Fruit fly (Drosophila melanogaster): ENCODE data around the gene CG11226.

Gene CG11226

dm6 chr3L:22801970-22802369 is 34.9 kb upstream of the CG11226 start:
- TF ChIP-seq foxo (GFP tag; optimal IDR thresholded peaks at IDR 0.05) (no peak), Hr78 (GFP tag; optimal IDR thresholded peaks at IDR 0.05) (no peak), psq (GFP tag; optimal IDR thresholded peaks at IDR 0.05) (peak; percentile 35)

dm6 chr3L:22820190-22820589 is 16.7 kb upstream of the CG11226 start:
- peak; percentile 49 for TF ChIP-seq jim (GFP tag; optimal IDR thresholded peaks at IDR 0.05)
- TF ChIP-seq dl (GFP tag; optimal IDR thresholded peaks at IDR 0.05; ENCODE audit: insufficient read depth in 1 of 2, partially characterized antibody in 2 of 2): no peak

DNA sequence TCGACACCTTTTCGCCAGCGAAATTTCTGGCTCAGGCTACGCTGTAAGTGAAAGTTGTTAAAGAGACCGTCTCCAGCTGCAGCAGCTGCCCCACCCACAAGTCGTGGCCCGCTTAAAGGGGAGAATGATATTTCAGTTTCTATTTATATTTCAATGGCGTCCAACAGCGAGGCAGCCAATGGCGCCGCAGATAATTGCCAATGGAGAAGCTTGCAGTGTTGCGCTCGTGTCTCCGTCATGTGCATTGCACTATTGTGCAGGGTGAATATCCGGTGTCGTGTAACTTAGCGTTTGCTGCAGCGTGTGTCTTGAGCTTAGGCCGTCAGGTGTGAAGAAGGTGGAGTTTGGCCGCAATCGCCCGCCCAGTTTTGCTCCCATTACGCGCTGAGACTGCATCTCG is 15.5 kb upstream of the CG11226 start:
- TF ChIP-seq Hr78 (GFP tag; optimal IDR thresholded peaks at IDR 0.05) (no peak), usp (GFP tag; optimal IDR thresholded peaks at IDR 0.05) (no peak), CG9705 (GFP tag; optimal IDR thresholded peaks at IDR 0.05) (no peak), GATAd (GFP tag; optimal IDR thresholded peaks at IDR 0.05) (no peak), Dif (GFP tag; optimal IDR thresholded peaks at IDR 0.05; ENCODE audit: partially characterized antibody) (no peak), Abd-B (GFP tag; optimal IDR thresholded peaks at IDR 0.05) (no peak), Hnf4 (GFP tag; optimal IDR thresholded peaks at IDR 0.05) (no peak), HLH106 (tag; optimal IDR thresholded peaks at IDR 0.05) (no peak), Vsx2 (GFP tag; optimal IDR thresholded peaks at IDR 0.05; ENCODE audit: partially characterized antibody) (no peak), lola (GFP tag; optimal IDR thresholded peaks at IDR 0.05) (no peak), ey (GFP tag; optimal IDR thresholded peaks at IDR 0.05) (no peak), Myc (optimal IDR thresholded peaks at IDR 0.05) (no peak), pan (optimal IDR thresholded peaks at IDR 0.05) (no peak), Mio (GFP tag; optimal IDR thresholded peaks at IDR 0.05) (no peak), fru (GFP tag; optimal IDR thresholded peaks at IDR 0.05) (no peak), brk (GFP tag; optimal IDR thresholded peaks at IDR 0.05) (no peak), dmrt93B (GFP tag; optimal IDR thresholded peaks at IDR 0.05) (no peak), dsf (GFP tag; optimal IDR thresholded peaks at IDR 0.05; ENCODE audit: borderline replicate concordance) (no peak), h (GFP tag; optimal IDR thresholded peaks at IDR 0.05) (no peak), Rel (GFP tag; optimal IDR thresholded peaks at IDR 0.05) (no peak), Rel (tag; optimal IDR thresholded peaks at IDR 0.05) (no peak)

DNA sequence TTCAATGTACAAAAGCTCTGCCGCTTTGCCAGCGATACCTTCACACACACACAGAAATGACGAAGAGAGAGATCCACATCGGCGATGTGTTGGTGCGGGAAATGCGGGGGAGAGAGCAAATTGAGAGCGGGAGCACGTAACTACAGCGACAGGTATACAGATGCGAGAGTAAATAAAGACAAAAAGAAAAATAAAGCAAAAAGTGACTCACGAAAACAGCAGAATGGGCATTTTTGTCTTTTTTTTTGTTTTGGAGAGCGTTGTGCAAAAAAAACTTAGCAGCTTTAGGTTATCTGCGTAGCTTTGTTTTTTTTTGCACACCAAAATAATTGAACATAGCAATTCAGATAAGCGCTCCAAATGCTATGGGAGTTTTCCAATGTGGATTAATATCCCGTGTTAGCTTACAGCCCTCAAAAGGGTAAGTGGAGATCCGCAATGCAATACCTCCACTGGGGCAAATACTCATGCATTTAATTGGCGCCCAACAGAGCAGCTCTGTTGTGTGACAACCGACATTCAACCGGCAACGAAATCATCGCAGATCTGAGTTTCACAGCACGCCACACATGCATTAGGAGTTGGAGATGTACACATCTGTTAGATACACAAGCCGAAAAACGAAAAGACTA is 14.2 kb upstream of the CG11226 start:
- peak; percentile 57 for TF ChIP-seq fru (GFP tag; optimal IDR thresholded peaks at IDR 0.05)
- TF ChIP-seq Hr78 (GFP tag; optimal IDR thresholded peaks at IDR 0.05): no peak
- peak; percentile 99 for TF ChIP-seq Rel (GFP tag; optimal IDR thresholded peaks at IDR 0.05)
- peak; percentile 79 for TF ChIP-seq Rel (tag; optimal IDR thresholded peaks at IDR 0.05)
- TF ChIP-seq ey (GFP tag; optimal IDR thresholded peaks at IDR 0.05): no peak
- peak; percentile 82 for TF ChIP-seq Hr83 (GFP tag; optimal IDR thresholded peaks at IDR 0.05; ENCODE audit: poor library complexity, severe bottlenecking)
- TF ChIP-seq CG9705 (GFP tag; optimal IDR thresholded peaks at IDR 0.05): peak; percentile 83
- peak; percentile 80 for TF ChIP-seq h (GFP tag; optimal IDR thresholded peaks at IDR 0.05)
- TF ChIP-seq CG32264 (GFP tag; optimal IDR thresholded peaks at IDR 0.05): peak; percentile 65
- TF ChIP-seq br (GFP tag; optimal IDR thresholded peaks at IDR 0.05): peak; percentile 81
- TF ChIP-seq pan (optimal IDR thresholded peaks at IDR 0.05): no peak
- peak; percentile 90 to 96 for TF ChIP-seq dl (GFP tag; optimal IDR thresholded peaks at IDR 0.05; ENCODE audit: insufficient read depth in 1 of 2, partially characterized antibody in 2 of 2)
- peak; percentile 21 to 94 for TF ChIP-seq foxo (GFP tag; optimal IDR thresholded peaks at IDR 0.05)
- no peak for TF ChIP-seq Abd-B (GFP tag; optimal IDR thresholded peaks at IDR 0.05)
- TF ChIP-seq N (GFP tag; optimal IDR thresholded peaks at IDR 0.05): no peak
- TF ChIP-seq CrebA (GFP tag; optimal IDR thresholded peaks at IDR 0.05; ENCODE audit: borderline replicate concordance): peak; percentile 98
- no peak for TF ChIP-seq dsf (GFP tag; optimal IDR thresholded peaks at IDR 0.05; ENCODE audit: borderline replicate concordance)
- TF ChIP-seq sv (GFP tag; optimal IDR thresholded peaks at IDR 0.05): no peak
- TF ChIP-seq Mio (GFP tag; optimal IDR thresholded peaks at IDR 0.05): peak; percentile 19
- TF ChIP-seq Sp1 (GFP tag; optimal IDR thresholded peaks at IDR 0.05): peak; percentile 99
- peak; percentile 65 for TF ChIP-seq OdsH (GFP tag; optimal IDR thresholded peaks at IDR 0.05)
- peak; percentile 62 for TF ChIP-seq rgr (GFP tag; optimal IDR thresholded peaks at IDR 0.05)
- TF ChIP-seq psq (GFP tag; optimal IDR thresholded peaks at IDR 0.05): peak; percentile 39
- peak; percentile 87 for TF ChIP-seq Hnf4 (GFP tag; optimal IDR thresholded peaks at IDR 0.05)
- TF ChIP-seq HLH106 (tag; optimal IDR thresholded peaks at IDR 0.05): peak; percentile 60
- TF ChIP-seq woc (GFP tag; optimal IDR thresholded peaks at IDR 0.05): no peak
- TF ChIP-seq GATAd (GFP tag; optimal IDR thresholded peaks at IDR 0.05): no peak
- TF ChIP-seq usp (GFP tag; optimal IDR thresholded peaks at IDR 0.05): no peak
- peak; percentile 89 for TF ChIP-seq Vsx2 (GFP tag; optimal IDR thresholded peaks at IDR 0.05; ENCODE audit: partially characterized antibody)
- no peak for TF ChIP-seq Dfd (GFP tag; optimal IDR thresholded peaks at IDR 0.05)
- TF ChIP-seq lola (GFP tag; optimal IDR thresholded peaks at IDR 0.05): no peak
- peak; percentile 98 for TF ChIP-seq Dif (GFP tag; optimal IDR thresholded peaks at IDR 0.05; ENCODE audit: partially characterized antibody)
- peak; percentile 100 for TF ChIP-seq jim (GFP tag; optimal IDR thresholded peaks at IDR 0.05)
- TF ChIP-seq tai (GFP tag; optimal IDR thresholded peaks at IDR 0.05): no peak
- TF ChIP-seq sage (GFP tag; optimal IDR thresholded peaks at IDR 0.05): peak; percentile 88
- peak; percentile 86 for TF ChIP-seq Jra (GFP tag; optimal IDR thresholded peaks at IDR 0.05)
- TF ChIP-seq dmrt93B (GFP tag; optimal IDR thresholded peaks at IDR 0.05): peak; percentile 59
- no peak for TF ChIP-seq Myc (optimal IDR thresholded peaks at IDR 0.05)
- TF ChIP-seq brk (GFP tag; optimal IDR thresholded peaks at IDR 0.05): peak; percentile 65
